Worm (Caenorhabditis elegans): ENCODE data around the gene ncx-1.

ce11 chrV:20090698-20091313, 29.7 kb downstream of the ncx-1 start, which contains the start of the genes dcs-1 and sec-23:
- TF ChIP-seq F33H1.4 (GFP tag; IDR thresholded peaks at IDR 0.05) (no peak), let-526 (GFP tag; IDR thresholded peaks at IDR 0.05) (no peak), ama-1 (optimal IDR thresholded peaks at IDR 0.05) (no peak), ama-1 (GFP tag; optimal IDR thresholded peaks at IDR 0.05) (no peak), attf-6 (GFP tag; IDR thresholded peaks at IDR 0.05) (no peak), lin-40 (tag; optimal IDR thresholded peaks at IDR 0.05) (no peak), unc-130 (GFP tag; optimal IDR thresholded peaks at IDR 0.05) (no peak), snpc-4 (GFP tag; optimal IDR thresholded peaks at IDR 0.05) (no peak), snpc-4 (tag; optimal IDR thresholded peaks at IDR 0.05) (no peak), F22D6.2 (tag; optimal IDR thresholded peaks at IDR 0.05) (no peak), zim-3 (tag; optimal IDR thresholded peaks at IDR 0.05) (no peak), ets-4 (GFP tag; optimal IDR thresholded peaks at IDR 0.05) (no peak), ceh-100 (GFP tag; IDR thresholded peaks at IDR 0.05) (no peak), akir-1 (GFP tag; optimal IDR thresholded peaks at IDR 0.05) (no peak)
